Worm (Caenorhabditis elegans): Measurements from ENCODE around the gene comt-3.

DNA sequence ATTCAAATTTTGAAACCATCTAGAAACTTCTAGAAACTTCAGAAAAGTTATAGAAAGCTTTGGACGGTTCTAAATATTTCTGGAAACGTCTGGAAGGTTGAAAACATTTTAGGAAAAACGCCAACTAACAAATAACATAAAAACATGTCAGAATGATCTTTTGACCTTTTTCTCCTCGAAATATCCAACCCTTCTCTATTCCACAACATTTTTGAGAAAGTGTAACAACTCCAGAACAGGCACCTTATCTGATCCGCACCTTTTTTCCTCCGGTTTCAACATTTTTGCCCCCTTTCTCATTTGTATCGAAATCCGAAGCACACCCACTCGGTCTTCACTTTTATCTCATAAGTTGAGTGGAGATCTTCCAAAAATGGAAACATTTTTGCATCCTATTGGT, 53.0 kb downstream of the comt-3 start, which contains the start of gene F22F7.3:
- no peak for TF ChIP-seq ama-1 (optimal IDR thresholded peaks at IDR 0.05)
- TF ChIP-seq fos-1 (tag; optimal IDR thresholded peaks at IDR 0.05): no peak

All from whole organism, L1 larva.